Worm (Caenorhabditis elegans) whole organism, L3 larva: ENCODE measurements around the gene F29A7.8.

Experiments
- R02D3.7 ChIP-seq: fragments of 150-350 bp; optimal IDR thresholded peaks from 2 replicates; lab custom pipeline; 2014; ENCODE audit warnings: missing biosample characterization, missing genetic modification characterization
- ama-1 ChIP-seq: fragments of 150-350 bp; optimal IDR thresholded peaks from 2 replicates; lab custom pipeline; 2018
- ceh-28 ChIP-seq: fragments of 150-350 bp; optimal IDR thresholded peaks from 2 replicates; lab custom pipeline; 2014; ENCODE audit warnings: missing biosample characterization, missing genetic modification reagents, missing genetic modification characterization
- daf-12 ChIP-seq: fragments of 150-350 bp; optimal IDR thresholded peaks from 2 replicates; lab custom pipeline; 2014; ENCODE audit warnings: missing biosample characterization, missing genetic modification reagents, missing genetic modification characterization
- egl-27 ChIP-seq: sonication (generic microtip); optimal IDR thresholded peaks from 4 replicates; lab custom pipeline; 2017; ENCODE audit warnings: missing biosample characterization, missing genetic modification reagents, missing genetic modification characterization
- egl-5 ChIP-seq: fragments of 150-350 bp; optimal IDR thresholded peaks from 2 replicates; lab custom pipeline; 2017; ENCODE audit warnings: missing biosample characterization, missing genetic modification reagents, missing genetic modification characterization, inconsistent platforms
- elt-1 ChIP-seq: fragments of 150-350 bp; optimal IDR thresholded peaks from 2 replicates; lab custom pipeline; 2014; ENCODE audit warnings: missing biosample characterization, missing genetic modification characterization
- elt-2 ChIP-seq: sonication (generic microtip); optimal IDR thresholded peaks from 2 replicates; lab custom pipeline; 2016; ENCODE audit warnings: missing genetic modification reagents, mild to moderate bottlenecking, missing genetic modification characterization, missing compliant biosample characterization
- elt-3 ChIP-seq, 3 experiments: fragments of 150-350 bp in 1 of 3; sonication (generic microtip) in 2 of 3; optimal IDR thresholded peaks; 2 replicates in 2 of 3; 4 replicates in 1 of 3; lab custom pipeline; 2014 to 2017; ENCODE audit warnings: missing biosample characterization in 3 of 3, missing genetic modification characterization in 3 of 3
- fkh-10 ChIP-seq: sonication (generic microtip); optimal IDR thresholded peaks from 2 replicates; lab custom pipeline; 2017; ENCODE audit warnings: missing biosample characterization, missing genetic modification reagents, missing genetic modification characterization
- fos-1 ChIP-seq: fragments of 150-350 bp; optimal IDR thresholded peaks from 2 replicates; lab custom pipeline; 2014; ENCODE audit warnings: missing biosample characterization, missing genetic modification characterization
- hmg-11 ChIP-seq: sonication (generic microtip); optimal IDR thresholded peaks from 2 replicates; lab custom pipeline; 2016; ENCODE audit warnings: missing genetic modification characterization, missing compliant biosample characterization
- jun-1 ChIP-seq: fragments of 150-350 bp; optimal IDR thresholded peaks from 2 replicates; lab custom pipeline; 2014; ENCODE audit warnings: missing biosample characterization, missing genetic modification reagents, missing genetic modification characterization
- lin-15B ChIP-seq: fragments of 150-350 bp; optimal IDR thresholded peaks from 2 replicates; lab custom pipeline; 2014; ENCODE audit warnings: missing biosample characterization, missing genetic modification characterization
- lin-39 ChIP-seq: fragments of 150-350 bp; optimal IDR thresholded peaks from 2 replicates; lab custom pipeline; 2018; ENCODE audit warnings: missing biosample characterization, missing genetic modification reagents, missing genetic modification characterization
- lsy-12 ChIP-seq: sonication (generic microtip); optimal IDR thresholded peaks from 2 replicates; lab custom pipeline; 2016; ENCODE audit warnings: mild to moderate bottlenecking, missing genetic modification characterization, missing compliant biosample characterization
- mdl-1 ChIP-seq: fragments of 150-350 bp; optimal IDR thresholded peaks from 2 replicates; lab custom pipeline; 2014; ENCODE audit warnings: missing biosample characterization, missing genetic modification characterization
- mml-1 ChIP-seq: fragments of 150-350 bp; sonication (generic microtip); optimal IDR thresholded peaks from 3 replicates; lab custom pipeline; 2014; ENCODE audit warnings: missing biosample characterization, missing genetic modification characterization
- nfya-1 ChIP-seq: sonication (generic microtip); optimal IDR thresholded peaks from 2 replicates; lab custom pipeline; 2017; ENCODE audit warnings: missing genetic modification characterization, mild to moderate bottlenecking, missing compliant biosample characterization, antibody characterized with exemption, moderate library complexity; ENCODE audit not compliant: insufficient read depth
- nhr-11 ChIP-seq: fragments of 150-350 bp; optimal IDR thresholded peaks from 2 replicates; lab custom pipeline; 2014; ENCODE audit warnings: missing biosample characterization, missing genetic modification characterization
- nhr-12 ChIP-seq: fragments of 150-350 bp; optimal IDR thresholded peaks from 2 replicates; lab custom pipeline; 2014; ENCODE audit warnings: missing biosample characterization, missing genetic modification characterization
- nhr-23 ChIP-seq: fragments of 150-350 bp; optimal IDR thresholded peaks from 2 replicates; lab custom pipeline; 2014; ENCODE audit warnings: missing biosample characterization, missing genetic modification reagents, missing genetic modification characterization
- nhr-25 ChIP-seq: sonication (generic microtip); optimal IDR thresholded peaks from 2 replicates; lab custom pipeline; 2017; ENCODE audit warnings: missing biosample characterization, missing genetic modification characterization
- nhr-28 ChIP-seq: fragments of 150-350 bp; optimal IDR thresholded peaks from 2 replicates; lab custom pipeline; 2014; ENCODE audit warnings: missing biosample characterization, missing genetic modification characterization
- nhr-43 ChIP-seq: sonication (generic microtip); optimal IDR thresholded peaks from 2 replicates; lab custom pipeline; 2016; ENCODE audit warnings: mild to moderate bottlenecking, missing genetic modification characterization, missing compliant biosample characterization; ENCODE audit not compliant: poor library complexity, severe bottlenecking
- nhr-67 ChIP-seq: fragments of 150-350 bp; optimal IDR thresholded peaks from 2 replicates; lab custom pipeline; 2014; ENCODE audit warnings: missing biosample characterization, missing genetic modification characterization
- nhr-76 ChIP-seq: fragments of 150-350 bp; sonication (generic microtip); optimal IDR thresholded peaks from 5 replicates; lab custom pipeline; 2014; ENCODE audit warnings: missing biosample characterization, missing genetic modification characterization
- nhr-77 ChIP-seq: fragments of 150-350 bp; optimal IDR thresholded peaks from 2 replicates; lab custom pipeline; 2014; ENCODE audit warnings: missing biosample characterization, missing genetic modification characterization
- pha-4 ChIP-seq: fragments of 150-350 bp; optimal IDR thresholded peaks from 2 replicates; lab custom pipeline; 2014; ENCODE audit warnings: missing biosample characterization, missing genetic modification reagents, missing genetic modification characterization
- pqm-1 ChIP-seq: fragments of 150-350 bp; optimal IDR thresholded peaks from 2 replicates; lab custom pipeline; 2017; ENCODE audit warnings: missing biosample characterization, missing genetic modification characterization, inconsistent platforms
- sea-2 ChIP-seq: fragments of 150-350 bp; sonication (generic microtip); optimal IDR thresholded peaks from 4 replicates; lab custom pipeline; 2014; ENCODE audit warnings: missing biosample characterization, missing genetic modification reagents, missing genetic modification characterization
- skn-1 ChIP-seq: fragments of 150-350 bp; optimal IDR thresholded peaks from 2 replicates; lab custom pipeline; 2014; ENCODE audit warnings: missing biosample characterization, missing genetic modification characterization
- snpc-4 ChIP-seq: fragments of 150-350 bp; optimal IDR thresholded peaks from 2 replicates; lab custom pipeline; 2014; ENCODE audit warnings: missing biosample characterization, missing genetic modification characterization
- tbx-2 ChIP-seq: sonication (generic microtip); optimal IDR thresholded peaks from 2 replicates; lab custom pipeline; 2016; ENCODE audit warnings: mild to moderate bottlenecking, missing genetic modification characterization, missing compliant biosample characterization

The F29A7.8 gene

ce11 chrII:2742251-2742650 is 15.6 kb downstream of the F29A7.8 start, which contains the start of gene T05A8.7:
Gene T05A8.7, minus strand, starts transcription at chrII:2742351.
- TF ChIP-seq lsy-12: no peak
- no peak for TF ChIP-seq nhr-67 (tag; lab: Kevin White, UChicago)
- TF ChIP-seq sea-2 (GFP tag; lab: Kevin White, UChicago): no peak
- TF ChIP-seq elt-2 (tag; lab: Kevin White, UChicago): no peak
- no peak for TF ChIP-seq mdl-1
- no peak for TF ChIP-seq tbx-2 (tag; lab: Kevin White, UChicago)
- TF ChIP-seq fkh-10 (GFP tag; lab: Kevin White, UChicago): no peak
- TF ChIP-seq ceh-28 (tag; lab: Kevin White, UChicago): no peak
- TF ChIP-seq pqm-1 (tag; lab: Kevin White, UChicago): no peak

- TF ChIP-seq nhr-23 (tag; lab: Kevin White, UChicago): no peak
- no peak for TF ChIP-seq nhr-76 (tag; lab: Kevin White, UChicago)
- no peak for TF ChIP-seq egl-27
- TF ChIP-seq pha-4 (tag; lab: Kevin White, UChicago): no peak
- no peak for TF ChIP-seq tbx-2 (tag; lab: Kevin White, UChicago)
- no peak for TF ChIP-seq mml-1
- no peak for TF ChIP-seq ama-1 (lab: Kevin White, UChicago)
- no peak for TF ChIP-seq elt-1 (tag; lab: Kevin White, UChicago)
- no peak for TF ChIP-seq mdl-1
- no peak for TF ChIP-seq jun-1 (tag; lab: Kevin White, UChicago)
- TF ChIP-seq lin-15B (tag; lab: Kevin White, UChicago): no peak
- no peak for TF ChIP-seq nhr-12
- TF ChIP-seq egl-5 (tag; lab: Kevin White, UChicago): no peak
Measured at ce11 chrII:2741405-2741804, 16.4 kb downstream of the F29A7.8 start.

- TF ChIP-seq egl-27 (no peak), elt-3 (tag; optimal IDR thresholded peaks at IDR 0.05; lab: Kevin White, UChicago) (no peak), nhr-25 (tag; lab: Kevin White, UChicago) (no peak), lin-15B (tag; lab: Kevin White, UChicago) (no peak), tbx-2 (tag; lab: Kevin White, UChicago) (no peak), nfya-1 (tag; lab: Kevin White, UChicago) (no peak), jun-1 (tag; lab: Kevin White, UChicago) (no peak), R02D3.7 (tag; lab: Kevin White, UChicago) (no peak), hmg-11 (no peak), nhr-23 (tag; lab: Kevin White, UChicago) (no peak), mml-1 (no peak)
- TF ChIP-seq, all 47 proteins: peak for 0
Measured at ce11 chrII:2739619-2740018, 18.2 kb downstream of the F29A7.8 start, which contains the start of gene T05A8.6. Gene T05A8.6, minus strand, starts transcription at chrII:2739719.

ce11 chrII:2736938-2737337 is 20.9 kb downstream of the F29A7.8 start:
- TF ChIP-seq elt-1 (tag; lab: Kevin White, UChicago): no peak
- TF ChIP-seq nhr-23 (tag; lab: Kevin White, UChicago): no peak
- TF ChIP-seq nhr-12: no peak
- no peak for TF ChIP-seq ama-1 (lab: Kevin White, UChicago)
- TF ChIP-seq daf-12 (tag; lab: Kevin White, UChicago): no peak

ce11 chrII:2736156-2736728 is 21.6 kb downstream of the F29A7.8 start, which contains the start of gene T05A8.8:
Gene T05A8.8, plus strand, starts transcription at chrII:2736678.
- no peak for TF ChIP-seq lin-39
- TF ChIP-seq nhr-12: no peak
- TF ChIP-seq jun-1 (tag; lab: Kevin White, UChicago): no peak
- TF ChIP-seq fos-1 (tag; lab: Kevin White, UChicago): no peak
- TF ChIP-seq nhr-77 (tag; lab: Kevin White, UChicago): no peak
- no peak for TF ChIP-seq pqm-1 (tag; lab: Kevin White, UChicago)
- TF ChIP-seq egl-27: no peak
- TF ChIP-seq lin-15B (tag; lab: Kevin White, UChicago): no peak
- TF ChIP-seq nhr-76 (tag; lab: Kevin White, UChicago): no peak
- TF ChIP-seq daf-12 (tag; lab: Kevin White, UChicago): no peak
- no peak for TF ChIP-seq nhr-25 (tag; lab: Kevin White, UChicago)
- no peak for TF ChIP-seq skn-1 (tag; lab: Kevin White, UChicago)
- no peak for TF ChIP-seq hmg-11
- TF ChIP-seq nhr-28 (tag; lab: Kevin White, UChicago): no peak
- no peak for TF ChIP-seq nhr-11
- TF ChIP-seq snpc-4 (tag; lab: Kevin White, UChicago): no peak
- TF ChIP-seq fkh-10 (GFP tag; lab: Kevin White, UChicago): no peak
- TF ChIP-seq nhr-43 (tag; lab: Kevin White, UChicago): no peak
- TF ChIP-seq nhr-67 (tag; lab: Kevin White, UChicago): no peak
- TF ChIP-seq, all 47 proteins: peak for 0
